Worm (Caenorhabditis elegans) whole organism, L4/young adult: ENCODE measurements around the gene C28G1.6.

Experiments
- W03F9.2 ChIP-seq: fragments of 150-350 bp; optimal IDR thresholded peaks from 2 replicates; lab custom pipeline; 2014; ENCODE audit warnings: missing biosample characterization, missing genetic modification characterization
- dao-5 ChIP-seq: sonication (generic microtip); optimal IDR thresholded peaks from 2 replicates; lab custom pipeline; 2016; ENCODE audit warnings: missing genotype, missing genetic modification characterization, moderate library complexity, missing compliant biosample characterization
- him-1 ChIP-seq: sonication (generic microtip); optimal IDR thresholded peaks from 2 replicates; lab custom pipeline; 2016; ENCODE audit warnings: missing genotype, missing genetic modification reagents, missing genetic modification characterization, missing compliant biosample characterization

DNA sequence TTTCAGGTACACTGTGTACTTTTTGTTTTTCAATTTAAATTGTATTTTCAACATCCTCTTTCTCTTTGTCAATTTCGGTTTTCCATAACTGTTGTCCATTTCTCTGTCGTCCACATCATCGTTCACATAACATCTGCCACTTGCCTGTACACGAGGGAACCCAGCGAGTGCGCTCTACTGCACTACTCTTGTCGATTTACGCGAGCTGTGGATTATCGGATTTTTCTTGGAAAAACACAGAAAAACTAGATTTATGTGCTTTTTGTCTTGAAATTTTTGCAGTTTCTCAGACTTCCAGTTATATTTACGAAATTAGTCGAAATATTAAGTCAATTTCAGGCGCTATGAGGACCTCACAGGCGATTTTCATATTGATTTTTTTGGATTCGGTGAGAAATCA, 39.2 kb downstream of the C28G1.6 start, which contains the start of gene chup-1:
- TF ChIP-seq W03F9.2: no peak
- TF ChIP-seq him-1 (tag; lab: Kevin White, UChicago): no peak
- no peak for TF ChIP-seq dao-5 (tag; lab: Kevin White, UChicago)
